Fruit fly (Drosophila melanogaster) whole organism: Measurements from ENCODE around the gene slp1.

Experiments
- CG8478 ChIP-seq: fragments of >200 bp; optimal IDR thresholded peaks from 2 replicates; lab custom pipeline; 2018; ENCODE audit warnings: inconsistent platforms
- Dll ChIP-seq: fragments of >200 bp; optimal IDR thresholded peaks from 2 replicates; lab custom pipeline; 2017
- EcR ChIP-seq, 2 experiments: fragments of >200 bp; optimal IDR thresholded peaks; 2 replicates each; lab custom pipeline; 2017; ENCODE audit warnings: missing biosample characterization in 2 of 2, missing genetic modification characterization in 2 of 2, missing genetic modification reagents in 2 of 2
- pan ChIP-seq: fragments of >200 bp; optimal IDR thresholded peaks from 2 replicates; lab custom pipeline; 2017
- psq ChIP-seq: fragments of >200 bp; optimal IDR thresholded peaks from 2 replicates; lab custom pipeline; 2017
- usp ChIP-seq: fragments of >200 bp; optimal IDR thresholded peaks from 2 replicates; lab custom pipeline; 2017; ENCODE audit warnings: missing biosample characterization, missing genetic modification characterization, mixed read lengths

DNA sequence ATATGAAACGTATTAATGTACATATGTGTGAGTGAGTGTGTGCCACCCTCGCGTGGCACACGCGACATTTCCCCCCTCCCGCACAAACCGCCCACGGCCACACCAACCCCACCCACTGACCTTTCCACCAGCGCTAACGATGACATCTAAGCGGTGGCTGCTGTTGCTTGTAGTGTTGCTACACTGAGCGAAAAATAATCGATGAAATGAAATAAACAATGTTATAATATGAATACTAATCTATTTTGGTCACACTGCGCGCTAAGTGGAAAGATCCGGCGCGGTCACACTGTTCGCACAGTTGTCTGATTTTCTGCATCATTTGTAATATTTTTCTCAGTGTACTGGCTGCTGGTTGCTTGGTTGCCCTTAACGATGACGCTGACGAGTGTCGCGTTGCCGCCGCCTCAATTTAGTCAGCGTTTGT is 6.8 kb downstream of the slp1 start:
- TF ChIP-seq Dll (no peak), CG8478 (lab: Kevin White, UChicago) (no peak), usp (GFP tag; lab: Kevin White, UChicago) (no peak), psq (lab: Kevin White, UChicago) (no peak), EcR (GFP tag; optimal IDR thresholded peaks at IDR 0.05; lab: Kevin White, UChicago) (no peak), pan (lab: Kevin White, UChicago) (no peak)
